Worm (Caenorhabditis elegans) whole organism, midembryonic: ENCODE results near the gene T22C8.3.

ENCODE experiments used
- cog-1 ChIP-seq: sonication (generic microtip); optimal IDR thresholded peaks from 2 replicates; lab custom pipeline; 2016; ENCODE audit warnings: missing genetic modification characterization, missing compliant biosample characterization
- flt-1 ChIP-seq: fragments of 200-800 bp; sonication (Bioruptor generic); IDR thresholded peaks from 2 replicates; pipeline ENCODE4 v1.3.6; 2022; ENCODE audit warnings: missing genetic modification characterization, missing compliant biosample characterization
- klf-2 ChIP-seq: fragments of 200-800 bp; sonication (Bioruptor generic); conservative IDR thresholded peaks from 2 replicates; pipeline ENCODE4 v1.3.6; 2022; ENCODE audit warnings: missing genetic modification reagents, missing genetic modification characterization, missing compliant biosample characterization
- med-1 ChIP-seq: sonication (generic microtip); optimal IDR thresholded peaks from 2 replicates; lab custom pipeline; 2017; ENCODE audit warnings: missing genetic modification characterization, mild to moderate bottlenecking, missing compliant biosample characterization, antibody characterized with exemption, missing genetic modification reagents; ENCODE audit not compliant: insufficient read depth
- ref-1 ChIP-seq: fragments of 200-800 bp; sonication (Bioruptor generic); conservative IDR thresholded peaks from 2 replicates; pipeline ENCODE4 v1.3.6; 2022; ENCODE audit warnings: missing genetic modification reagents, missing genetic modification characterization, missing compliant biosample characterization
- tab-1 ChIP-seq: fragments of 200-800 bp; sonication (Bioruptor generic); IDR thresholded peaks from 2 replicates; pipeline ENCODE4 v1.3.6; 2022; ENCODE audit warnings: missing genetic modification characterization, missing compliant biosample characterization
- ztf-23 ChIP-seq: fragments of 200-800 bp; sonication (Bioruptor generic); IDR thresholded peaks from 2 replicates; pipeline ENCODE4 v1.3.6; 2022; ENCODE audit warnings: missing genetic modification reagents, missing genetic modification characterization, missing compliant biosample characterization
- ztf-29 ChIP-seq: fragments of 200-800 bp; sonication (Bioruptor generic); IDR thresholded peaks from 2 replicates; pipeline ENCODE4 v1.3.6; 2022; ENCODE audit warnings: missing genetic modification reagents, missing genetic modification characterization, missing compliant biosample characterization

DNA sequence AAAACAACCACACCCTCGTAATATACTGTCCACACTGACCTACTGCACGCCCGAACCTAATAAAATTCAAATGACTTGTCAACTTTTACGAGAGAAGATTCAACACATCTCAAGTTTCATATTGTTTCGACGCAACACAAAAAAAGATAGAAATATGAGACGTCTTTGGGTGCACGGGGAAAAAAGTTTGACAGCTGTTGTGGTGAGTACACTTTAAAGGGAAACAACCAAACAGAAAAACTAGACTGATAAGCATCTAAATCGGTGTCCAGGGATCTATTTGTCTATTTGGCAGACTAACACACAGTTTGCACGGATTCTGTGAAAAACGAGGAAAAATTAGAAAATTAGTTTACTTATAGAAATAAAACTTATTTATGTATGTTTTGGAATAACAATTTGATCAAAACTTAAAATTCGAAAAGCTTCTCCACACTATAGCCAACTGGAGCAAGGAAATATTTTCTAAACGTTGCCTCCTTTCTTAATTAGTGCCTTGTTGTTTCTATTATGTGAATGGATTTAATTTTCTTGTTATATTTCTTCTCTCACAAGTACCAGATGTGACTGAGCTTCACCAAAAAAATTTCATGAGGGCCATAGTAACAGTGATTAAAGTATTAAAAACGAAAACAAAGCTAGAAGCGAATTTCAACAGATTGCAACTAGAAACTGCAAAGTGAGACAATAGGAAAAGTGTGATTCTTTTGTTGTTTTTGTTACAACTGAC lies 22.0 kb upstream of the T22C8.3 start:
- TF ChIP-seq flt-1 (GFP tag; lab: Robert Waterston, UW) (no peak), ref-1 (GFP tag; lab: Robert Waterston, UW) (no peak), cog-1 (no peak), ztf-23 (GFP tag; lab: Robert Waterston, UW) (no peak), klf-2 (GFP tag; lab: Robert Waterston, UW) (no peak), tab-1 (no peak), ztf-29 (GFP tag; lab: Robert Waterston, UW) (no peak), med-1 (GFP tag; lab: Kevin White, UChicago) (no peak)
